Fruit fly (Drosophila melanogaster) whole organism, embryonic: ENCODE results near the gene CG2124.
A peak's percentile ranks its signal among the peaks of the same experiment; 100 is the strongest.

Experiments used
- Abd-B ChIP-seq: fragments of 200-800 bp; sonication (Bioruptor generic); optimal IDR thresholded peaks from 2 replicates; lab custom pipeline; 2018; ENCODE audit warnings: missing biosample characterization, mild to moderate bottlenecking, missing genetic modification characterization, moderate library complexity
- Bteb2 ChIP-seq: fragments of 200-800 bp; sonication (Bioruptor generic); optimal IDR thresholded peaks from 2 replicates; lab custom pipeline; 2016; ENCODE audit warnings: missing biosample characterization, missing genetic modification characterization
- C15 ChIP-seq: fragments of 200-800 bp; sonication (Bioruptor generic); IDR thresholded peaks from 3 replicates; pipeline ENCODE4 v1.3.6; 2022; ENCODE audit warnings: missing biosample characterization, missing genetic modification characterization
- CG10209 ChIP-seq: fragments of 200-800 bp; sonication (Bioruptor generic); optimal IDR thresholded peaks from 3 replicates; lab custom pipeline; 2017; ENCODE audit warnings: missing biosample characterization, mild to moderate bottlenecking, missing genetic modification characterization, missing genetic modification reagents
- CG10462 ChIP-seq: fragments of 200-800 bp; sonication (Bioruptor generic); optimal IDR thresholded peaks from 2 replicates; lab custom pipeline; 2016; ENCODE audit warnings: missing biosample characterization, missing genetic modification characterization
- CG1233 ChIP-seq: fragments of 200-800 bp; sonication (Bioruptor generic); optimal IDR thresholded peaks from 4 replicates; lab custom pipeline; 2018; ENCODE audit warnings: missing biosample characterization, mild to moderate bottlenecking, missing genetic modification characterization
- CG12942 ChIP-seq: fragments of 200-800 bp; sonication (Bioruptor generic); optimal IDR thresholded peaks from 3 replicates; lab custom pipeline; 2016; ENCODE audit warnings: missing biosample characterization, missing genetic modification characterization
- CG13296 ChIP-seq: fragments of 200-800 bp; sonication (Bioruptor generic); optimal IDR thresholded peaks from 3 replicates; lab custom pipeline; 2018; ENCODE audit warnings: missing biosample characterization, mild to moderate bottlenecking, missing genetic modification characterization
- CG13624 ChIP-seq: fragments of 200-800 bp; sonication (Bioruptor generic); optimal IDR thresholded peaks from 2 replicates; lab custom pipeline; 2016; ENCODE audit warnings: missing biosample characterization, missing genetic modification characterization
- CG14014 ChIP-seq: fragments of 200-800 bp; sonication (Bioruptor generic); IDR thresholded peaks from 2 replicates; pipeline ENCODE4 v1.3.6; 2022; ENCODE audit warnings: missing biosample characterization, missing genetic modification characterization
- CG14710 ChIP-seq: fragments of 200-800 bp; sonication (Bioruptor generic); optimal IDR thresholded peaks from 3 replicates; lab custom pipeline; 2019; ENCODE audit warnings: missing biosample characterization, mild to moderate bottlenecking, missing genetic modification characterization, moderate library complexity
- CG1647 ChIP-seq: fragments of 200-800 bp; sonication (Bioruptor generic); optimal IDR thresholded peaks from 3 replicates; lab custom pipeline; 2016; ENCODE audit warnings: missing biosample characterization, missing genetic modification characterization
- CG17328 ChIP-seq: fragments of 200-800 bp; sonication (Bioruptor generic); IDR thresholded peaks from 2 replicates; pipeline ENCODE4 v1.3.6; 2022; ENCODE audit warnings: missing biosample characterization, missing genetic modification characterization
- CG18599 ChIP-seq: fragments of 200-800 bp; sonication (Bioruptor generic); optimal IDR thresholded peaks from 3 replicates; lab custom pipeline; 2017; ENCODE audit warnings: missing biosample characterization, missing genetic modification characterization, mild to moderate bottlenecking, moderate library complexity, missing genetic modification reagents
- CG2678 ChIP-seq: fragments of 200-800 bp; sonication (Bioruptor generic); optimal IDR thresholded peaks from 3 replicates; lab custom pipeline; 2019; ENCODE audit warnings: missing biosample characterization, mild to moderate bottlenecking, missing genetic modification characterization, moderate library complexity
- CG3163 ChIP-seq: fragments of 200-800 bp; sonication (Bioruptor generic); optimal IDR thresholded peaks from 3 replicates; lab custom pipeline; 2016; ENCODE audit warnings: missing biosample characterization, missing genetic modification characterization
- CG4360 ChIP-seq: fragments of 200-800 bp; sonication (Bioruptor generic); IDR thresholded peaks from 2 replicates; pipeline ENCODE4 v1.3.6; 2022; ENCODE audit warnings: missing biosample characterization, missing genetic modification characterization
- CG4424 ChIP-seq: fragments of 200-800 bp; sonication (Bioruptor generic); optimal IDR thresholded peaks from 3 replicates; lab custom pipeline; 2016; ENCODE audit warnings: missing biosample characterization, missing genetic modification characterization
- CG4730 ChIP-seq: fragments of 200-800 bp; sonication (Bioruptor generic); IDR thresholded peaks from 2 replicates; pipeline ENCODE4 v1.3.6; 2022; ENCODE audit warnings: missing biosample characterization, missing genetic modification characterization
- CG4854 ChIP-seq: fragments of 200-800 bp; sonication (Bioruptor generic); optimal IDR thresholded peaks from 2 replicates; lab custom pipeline; 2016; ENCODE audit warnings: missing biosample characterization, missing genetic modification characterization, inconsistent platforms
- CG9609 ChIP-seq: fragments of 200-800 bp; sonication (Bioruptor generic); optimal IDR thresholded peaks from 3 replicates; lab custom pipeline; 2016; ENCODE audit warnings: missing biosample characterization, missing genetic modification characterization
- CTCF ChIP-seq: fragments of 200-800 bp; sonication (Bioruptor generic); optimal IDR thresholded peaks from 2 replicates; lab custom pipeline; 2017; ENCODE audit warnings: missing biosample characterization, mild to moderate bottlenecking, missing genetic modification characterization, moderate library complexity
- CoRest ChIP-seq: fragments of 200-800 bp; sonication (Bioruptor generic); optimal IDR thresholded peaks from 3 replicates; lab custom pipeline; 2018; ENCODE audit warnings: missing biosample characterization, mild to moderate bottlenecking, missing genetic modification characterization, moderate library complexity
- Deaf1 ChIP-seq: fragments of 200-800 bp; optimal IDR thresholded peaks from 3 replicates; lab custom pipeline; 2019; ENCODE audit warnings: missing biosample characterization, mild to moderate bottlenecking, missing genetic modification characterization, moderate library complexity
- MTF-1 ChIP-seq: fragments of 200-800 bp; sonication (Bioruptor generic); optimal IDR thresholded peaks from 2 replicates; lab custom pipeline; 2018; ENCODE audit warnings: missing biosample characterization, mild to moderate bottlenecking, missing genetic modification characterization, borderline replicate concordance
- Max ChIP-seq: fragments of 200-800 bp; sonication (Bioruptor generic); optimal IDR thresholded peaks from 2 replicates; lab custom pipeline; 2016; ENCODE audit warnings: missing biosample characterization, mild to moderate bottlenecking, missing genetic modification characterization
- Side ChIP-seq: fragments of 200-800 bp; sonication (Bioruptor generic); optimal IDR thresholded peaks from 2 replicates; lab custom pipeline; 2016; ENCODE audit warnings: missing biosample characterization, missing genetic modification characterization
- Sox100B ChIP-seq: fragments of 200-800 bp; sonication (Bioruptor generic); optimal IDR thresholded peaks from 3 replicates; lab custom pipeline; 2018; ENCODE audit warnings: missing biosample characterization, mild to moderate bottlenecking, missing genetic modification characterization
- Sox102F ChIP-seq: fragments of 200-800 bp; sonication (Bioruptor generic); optimal IDR thresholded peaks from 2 replicates; lab custom pipeline; 2018; ENCODE audit warnings: missing biosample characterization, mild to moderate bottlenecking, missing genetic modification characterization, moderate library complexity
- Stat92E ChIP-seq, 3 experiments: fragments of >200 bp in 2 of 3; fragments of 200-800 bp in 1 of 3; sonication (Bioruptor generic) in 1 of 3; optimal IDR thresholded peaks; 2 replicates each; lab custom pipeline; 2017 to 2019; ENCODE audit warnings: missing biosample characterization in 3 of 3, missing genetic modification characterization in 3 of 3, mild to moderate bottlenecking in 1 of 3, moderate library complexity in 1 of 3
- Trl ChIP-seq, 3 experiments: fragments of >200 bp in 2 of 3; fragments of 200-800 bp in 1 of 3; sonication (Bioruptor generic) in 1 of 3; optimal IDR thresholded peaks; 2 replicates in 1 of 3; 3 replicates in 2 of 3; lab custom pipeline; 2016 to 2017; ENCODE audit warnings: missing biosample characterization in 1 of 3, missing genetic modification characterization in 1 of 3
- dan ChIP-seq: fragments of 200-800 bp; sonication (Bioruptor generic); IDR thresholded peaks from 2 replicates; pipeline ENCODE4 v1.3.6; 2022; ENCODE audit warnings: missing biosample characterization, missing genetic modification characterization
- dpn ChIP-seq, 2 experiments: fragments of 200-800 bp; sonication (Bioruptor generic); optimal IDR thresholded peaks; 3 replicates each; lab custom pipeline; 2016; ENCODE audit warnings: missing biosample characterization in 2 of 2, missing genetic modification characterization in 2 of 2
- dysf ChIP-seq: fragments of 200-800 bp; sonication (Bioruptor generic); IDR thresholded peaks from 3 replicates; pipeline ENCODE4 v1.3.6; 2022; ENCODE audit warnings: missing biosample characterization, missing genetic modification characterization
- esg ChIP-seq: fragments of 200-800 bp; sonication (Bioruptor generic); conservative IDR thresholded peaks from 2 replicates; pipeline ENCODE4 v1.3.6; 2022; ENCODE audit warnings: missing biosample characterization, missing genetic modification characterization
- eve ChIP-seq, 2 experiments: fragments of >200 bp; optimal IDR thresholded peaks; 2 replicates each; lab custom pipeline; 2017; ENCODE audit warnings: missing biosample characterization in 2 of 2, missing genetic modification characterization in 2 of 2
- ewg ChIP-seq: fragments of 200-800 bp; sonication (Bioruptor generic); optimal IDR thresholded peaks from 3 replicates; lab custom pipeline; 2017; ENCODE audit warnings: mild to moderate bottlenecking, missing biosample characterization, missing genetic modification reagents, missing genetic modification characterization
- gt ChIP-seq: fragments of 200-800 bp; sonication (Bioruptor generic); IDR thresholded peaks from 2 replicates; pipeline ENCODE4 v1.3.6; 2022; ENCODE audit warnings: missing biosample characterization, missing genetic modification characterization
- h ChIP-seq: fragments of >200 bp; optimal IDR thresholded peaks from 2 replicates; lab custom pipeline; 2017
- jing ChIP-seq: fragments of 200-800 bp; sonication (Bioruptor generic); optimal IDR thresholded peaks from 2 replicates; lab custom pipeline; 2018; ENCODE audit warnings: missing biosample characterization, mild to moderate bottlenecking, missing genetic modification characterization
- lilli ChIP-seq: fragments of 200-800 bp; sonication (Bioruptor generic); optimal IDR thresholded peaks from 3 replicates; lab custom pipeline; 2016; ENCODE audit warnings: missing biosample characterization, missing genetic modification characterization
- phol ChIP-seq: fragments of 200-800 bp; sonication (Bioruptor generic); optimal IDR thresholded peaks from 3 replicates; lab custom pipeline; 2018; ENCODE audit warnings: missing biosample characterization, mild to moderate bottlenecking, missing genetic modification characterization, moderate library complexity
- prd ChIP-seq, 3 experiments: fragments of >200 bp in 2 of 3; fragments of 200-800 bp in 1 of 3; sonication (Bioruptor generic) in 1 of 3; optimal IDR thresholded peaks in 2 of 3; IDR thresholded peaks in 1 of 3; 2 replicates in 2 of 3; 3 replicates in 1 of 3; pipeline versions ENCODE4 v1.3.6 to Lab custom; 2017 to 2022; ENCODE audit warnings: missing biosample characterization in 1 of 3, missing genetic modification characterization in 1 of 3
- pzg ChIP-seq: fragments of 200-800 bp; sonication (Bioruptor generic); optimal IDR thresholded peaks from 3 replicates; lab custom pipeline; 2018; ENCODE audit warnings: missing biosample characterization, mild to moderate bottlenecking, missing genetic modification characterization, moderate library complexity
- ro ChIP-seq: fragments of 200-800 bp; sonication (Bioruptor generic); IDR thresholded peaks from 2 replicates; pipeline ENCODE4 v1.3.6; 2022; ENCODE audit warnings: missing biosample characterization, missing genetic modification characterization
- row ChIP-seq: fragments of 200-800 bp; sonication (Bioruptor generic); IDR thresholded peaks from 3 replicates; pipeline ENCODE4 v1.3.6; 2022; ENCODE audit warnings: missing biosample characterization, missing genetic modification characterization
- sens ChIP-seq: fragments of 200-800 bp; sonication (Bioruptor generic); peaks from one replicate; lab custom pipeline; 2016; ENCODE audit warnings: missing biosample characterization, missing genetic modification characterization
- seq ChIP-seq: fragments of 200-800 bp; sonication (Bioruptor generic); IDR thresholded peaks from 2 replicates; pipeline ENCODE4 v1.3.6; 2022; ENCODE audit warnings: missing biosample characterization, missing genetic modification characterization
- slp2 ChIP-seq: fragments of 200-800 bp; sonication (Bioruptor generic); optimal IDR thresholded peaks from 2 replicates; lab custom pipeline; 2016; ENCODE audit warnings: missing biosample characterization, missing genetic modification characterization
- unpg ChIP-seq: fragments of 200-800 bp; sonication (Bioruptor generic); optimal IDR thresholded peaks from 3 replicates; lab custom pipeline; 2018; ENCODE audit warnings: missing biosample characterization, mild to moderate bottlenecking, missing genetic modification characterization, moderate library complexity

CG2124 gene

dm6 chrX:10627062-10627756 lies 31.3 kb downstream of the CG2124 start, which contains the start of the genes CG9806 and X11Lbeta (continued):
- TF ChIP-seq Abd-B (GFP tag; lab: Kevin White, UChicago), result no peak
- no peak for TF ChIP-seq Sox100B (GFP tag; lab: Kevin White, UChicago)
- no peak for TF ChIP-seq dan
- peak; percentile 64; the same call in 1 of the 2 replicates for TF ChIP-seq seq (GFP tag; lab: Robert Waterston, UW)
- no peak for TF ChIP-seq CG13296 (GFP tag; lab: Kevin White, UChicago)
- TF ChIP-seq CG3163 (GFP tag; lab: Kevin White, UChicago), result no peak
- TF ChIP-seq CG1233 (GFP tag; lab: Kevin White, UChicago), result no peak
- TF ChIP-seq CG14014 (GFP tag; lab: Robert Waterston, UW), result no peak
- TF ChIP-seq CG4730, result no peak
- TF ChIP-seq CG12942 (GFP tag; lab: Kevin White, UChicago), result no peak
- TF ChIP-seq pzg, result peak; percentile 14
- TF ChIP-seq CG4360, result no peak
- no peak for TF ChIP-seq CG4854
- no peak for TF ChIP-seq h
- TF ChIP-seq CG2678 (tag; lab: Kevin White, UChicago), result no peak
- peak; percentile 3 for TF ChIP-seq Deaf1
- no peak for TF ChIP-seq jing
- TF ChIP-seq ewg (GFP tag; lab: Kevin White, UChicago), result peak; percentile 93
- TF ChIP-seq CG1647 (GFP tag; lab: Kevin White, UChicago), result no peak
- peak; percentile 88 for TF ChIP-seq CTCF (GFP tag; lab: Kevin White, UChicago)
- no peak for TF ChIP-seq slp2 (GFP tag; lab: Kevin White, UChicago)
- TF ChIP-seq CG10462 (GFP tag; lab: Kevin White, UChicago), result no peak
- TF ChIP-seq ro (GFP tag; lab: Robert Waterston, UW), result no peak
- TF ChIP-seq MTF-1 (GFP tag; lab: Kevin White, UChicago), result no peak
- no peak for TF ChIP-seq row (GFP tag; lab: Robert Waterston, UW)
- TF ChIP-seq Stat92E (GFP tag; optimal IDR thresholded peaks at IDR 0.05; lab: Kevin White, UChicago), result no peak
- no peak for TF ChIP-seq CG4424 (GFP tag; lab: Kevin White, UChicago)
- no peak for TF ChIP-seq Bteb2 (GFP tag; lab: Kevin White, UChicago)
- no peak for TF ChIP-seq CG13624 (GFP tag; lab: Kevin White, UChicago)
- TF ChIP-seq CG10209 (GFP tag; lab: Kevin White, UChicago), result no peak

- TF ChIP-seq lilli, result peak; percentile 60
- TF ChIP-seq prd (optimal IDR thresholded peaks at IDR 0.05; lab: Kevin White, UChicago), result no peak
- TF ChIP-seq prd (GFP tag; IDR thresholded peaks at IDR 0.05; lab: Robert Waterston, UW), result 0 out of 3 replicates have a peak, but pooled peaks have one; percentile 27
- TF ChIP-seq unpg (GFP tag; lab: Kevin White, UChicago), result peak; percentile 51
- TF ChIP-seq eve (GFP tag; optimal IDR thresholded peaks at IDR 0.05; lab: Kevin White, UChicago), result no peak
- no peak for TF ChIP-seq gt (GFP tag; lab: Robert Waterston, UW)
- TF ChIP-seq Stat92E (GFP tag; optimal IDR thresholded peaks at IDR 0.05; lab: Kevin White, UChicago), result no peak
- peak; percentile 89 for TF ChIP-seq sens (GFP tag; lab: Kevin White, UChicago)
- TF ChIP-seq CG13624 (GFP tag; lab: Kevin White, UChicago), result peak; percentile 30
- TF ChIP-seq Trl (optimal IDR thresholded peaks at IDR 0.05; lab: Kevin White, UChicago), result no peak
- TF ChIP-seq Trl (GFP tag; optimal IDR thresholded peaks at IDR 0.05; lab: Kevin White, UChicago), result peak; percentile 45
- TF ChIP-seq Max (GFP tag; lab: Kevin White, UChicago), result peak; percentile 42
- peak; percentile 78 for TF ChIP-seq CG18599 (GFP tag; lab: Kevin White, UChicago)
- peak; percentile 49 for TF ChIP-seq phol (tag; lab: Kevin White, UChicago)
- peak; percentile 10 for TF ChIP-seq Side
- peak; percentile 43 for TF ChIP-seq Sox102F
- peak; percentile 18 to 34 for TF ChIP-seq dpn (GFP tag; optimal IDR thresholded peaks at IDR 0.05; lab: Kevin White, UChicago)
- TF ChIP-seq CG9609 (GFP tag; lab: Kevin White, UChicago), result no peak
- peak; percentile 53; the same call in 1 of the 3 replicates for TF ChIP-seq dysf (GFP tag; lab: Robert Waterston, UW)
- TF ChIP-seq CG14710, result peak; percentile 43
- peak; percentile 49 for TF ChIP-seq CoRest (tag; lab: Kevin White, UChicago)
- 0 out of 2 replicates have a peak, but pooled peaks have one; percentile 35 for TF ChIP-seq CG17328 (GFP tag; lab: Robert Waterston, UW)
- no peak for TF ChIP-seq C15 (GFP tag; lab: Robert Waterston, UW)
- TF ChIP-seq esg (GFP tag; lab: Robert Waterston, UW), result no peak; the same call in 1 of the 2 replicates
These were observed 33.0 kb downstream of the CG2124 start for dm6 chrX:10628874-10629273.
